Worm (Caenorhabditis elegans) whole organism, L4 larva: ENCODE results near the gene K01D12.15.

Source experiments
- Y105C5A.15 ChIP-seq: fragments of 200-800 bp; sonication (Bioruptor generic); IDR thresholded peaks from 2 replicates; pipeline ENCODE4 v1.3.6; 2022; ENCODE audit warnings: missing genetic modification characterization, missing compliant biosample characterization
- ZK546.5 ChIP-seq, 2 experiments: sonication (generic microtip); optimal IDR thresholded peaks; 2 replicates each; lab custom pipeline; 2017; ENCODE audit warnings: missing biosample characterization in 2 of 2, missing genetic modification characterization in 2 of 2
- aly-2 ChIP-seq: sonication (generic microtip); optimal IDR thresholded peaks from 2 replicates; lab custom pipeline; 2018; ENCODE audit warnings: missing biosample characterization, missing genetic modification characterization
- ceh-44 ChIP-seq: fragments of 200-800 bp; sonication (Bioruptor generic); IDR thresholded peaks from 2 replicates; pipeline ENCODE4 v1.3.6; 2022; ENCODE audit warnings: missing genetic modification reagents, missing genetic modification characterization, missing compliant biosample characterization
- daf-8 ChIP-seq: fragments of 200-800 bp; sonication (Bioruptor generic); IDR thresholded peaks from 2 replicates; pipeline ENCODE4 v1.3.6; 2022; ENCODE audit warnings: missing genetic modification characterization, missing compliant biosample characterization
- dpl-1 ChIP-seq: fragments of 150-350 bp; optimal IDR thresholded peaks from 2 replicates; lab custom pipeline; 2014; ENCODE audit warnings: missing biosample characterization, missing genetic modification reagents, missing genetic modification characterization
- fkh-10 ChIP-seq: fragments of 150-350 bp; optimal IDR thresholded peaks from 2 replicates; lab custom pipeline; 2014; ENCODE audit warnings: missing biosample characterization, missing genetic modification reagents, missing genetic modification characterization
- gei-8 ChIP-seq: fragments of 200-800 bp; sonication (Bioruptor generic); optimal IDR thresholded peaks from 2 replicates; lab custom pipeline; 2018; ENCODE audit warnings: mild to moderate bottlenecking, missing genetic modification characterization, missing compliant biosample characterization
- lin-13 ChIP-seq: fragments of 150-350 bp; optimal IDR thresholded peaks from 2 replicates; lab custom pipeline; 2014; ENCODE audit warnings: missing biosample characterization, missing genetic modification reagents, missing genetic modification characterization
- lsy-2 ChIP-seq, 2 experiments: fragments of 150-350 bp in 1 of 2; sonication (generic microtip) in 1 of 2; optimal IDR thresholded peaks; 2 replicates each; lab custom pipeline; 2014 to 2017; ENCODE audit warnings: missing biosample characterization in 2 of 2, missing genetic modification characterization in 2 of 2
- nhr-237 ChIP-seq: sonication (generic microtip); optimal IDR thresholded peaks from 2 replicates; lab custom pipeline; 2017; ENCODE audit warnings: missing biosample characterization, missing genetic modification characterization
- nhr-48 ChIP-seq: sonication (generic microtip); optimal IDR thresholded peaks from 2 replicates; lab custom pipeline; 2016; ENCODE audit warnings: mild to moderate bottlenecking, missing genetic modification characterization, missing compliant biosample characterization
- unc-39 ChIP-seq: sonication (generic microtip); optimal IDR thresholded peaks from 2 replicates; lab custom pipeline; 2017; ENCODE audit warnings: missing biosample characterization, missing genetic modification characterization
- zag-1 ChIP-seq: fragments of 150-350 bp; optimal IDR thresholded peaks from 2 replicates; lab custom pipeline; 2014; ENCODE audit warnings: missing biosample characterization, missing genetic modification characterization

ce11 chrV:12351842-12352241, 34.4 kb upstream of the K01D12.15 start:
- TF ChIP-seq ceh-44: no peak
- no peak for TF ChIP-seq ZK546.5 (tag; optimal IDR thresholded peaks at IDR 0.05; lab: Kevin White, UChicago)
- no peak for TF ChIP-seq lsy-2 (tag; optimal IDR thresholded peaks at IDR 0.05; lab: Kevin White, UChicago)
- no peak for TF ChIP-seq Y105C5A.15 (GFP tag; lab: Robert Waterston, UW)
- no peak for TF ChIP-seq nhr-237
- TF ChIP-seq unc-39: no peak
- TF ChIP-seq gei-8 (GFP tag; lab: Kevin White, UChicago): no peak
- no peak for TF ChIP-seq daf-8 (GFP tag; lab: Robert Waterston, UW)
- no peak for TF ChIP-seq lin-13
- TF ChIP-seq aly-2: no peak
- TF ChIP-seq nhr-48 (tag; lab: Kevin White, UChicago): no peak
- no peak for TF ChIP-seq fkh-10 (GFP tag; lab: Kevin White, UChicago)
- no peak for TF ChIP-seq dpl-1
- TF ChIP-seq zag-1: no peak
